Fruit fly (Drosophila melanogaster): ENCODE measurements around the gene Polr2J.

DNA sequence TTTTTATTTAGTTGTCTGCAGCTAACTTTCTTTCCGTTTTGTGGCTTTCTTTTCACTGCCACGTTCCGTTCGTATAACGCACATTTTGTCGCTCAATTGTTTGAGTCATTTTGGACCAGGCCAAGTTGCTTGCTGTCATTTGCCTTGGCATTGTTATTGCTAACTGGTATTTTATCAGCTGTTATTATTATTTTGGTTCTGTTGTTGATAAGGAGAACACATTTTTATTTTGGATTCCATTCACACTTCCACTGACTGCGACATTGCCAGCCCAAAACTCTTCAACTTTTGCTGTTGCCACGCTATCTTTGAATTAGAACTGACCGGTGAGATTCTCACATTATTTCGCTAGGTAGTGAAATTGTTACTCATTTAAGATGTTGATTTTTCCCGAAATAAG, 19.4 kb downstream of the Polr2J start:
- TF ChIP-seq CG8478 (optimal IDR thresholded peaks at IDR 0.05) (no peak), CTCF (optimal IDR thresholded peaks at IDR 0.05) (no peak)
